Worm (Caenorhabditis elegans): ENCODE measurements around the gene F59B10.6.

ce11 chrII:10530907-10531306 is 6.6 kb upstream of the F59B10.6 start:
- TF ChIP-seq dao-5 (tag; optimal IDR thresholded peaks at IDR 0.05) (no peak), him-1 (tag; optimal IDR thresholded peaks at IDR 0.05) (no peak)
